Worm (Caenorhabditis elegans) whole organism, L4 larva: ENCODE data around the gene sand-1.

Source experiments
- F37D6.2 ChIP-seq: sonication (generic microtip); optimal IDR thresholded peaks from 2 replicates; lab custom pipeline; 2016; ENCODE audit warnings: mild to moderate bottlenecking, missing genetic modification characterization, missing compliant biosample characterization
- F44E2.7 ChIP-seq: fragments of 200-800 bp; sonication (Bioruptor generic); IDR thresholded peaks from 2 replicates; pipeline ENCODE4 v2.1.2; 2022; ENCODE audit warnings: missing genetic modification characterization, missing compliant biosample characterization
- F49E8.2 ChIP-seq: sonication (generic microtip); optimal IDR thresholded peaks from 2 replicates; lab custom pipeline; 2016; ENCODE audit warnings: missing compliant biosample characterization, mild to moderate bottlenecking, missing genetic modification characterization, borderline replicate concordance
- R02D3.7 ChIP-seq: fragments of 150-350 bp; sonication (generic microtip); optimal IDR thresholded peaks from 3 replicates; lab custom pipeline; 2014; ENCODE audit warnings: missing biosample characterization, missing genetic modification characterization
- Y105C5A.15 ChIP-seq: fragments of 200-800 bp; sonication (Bioruptor generic); IDR thresholded peaks from 2 replicates; pipeline ENCODE4 v1.3.6; 2022; ENCODE audit warnings: missing genetic modification characterization, missing compliant biosample characterization
- Y5F2A.4 ChIP-seq: fragments of 200-800 bp; sonication (Bioruptor generic); optimal IDR thresholded peaks from 2 replicates; lab custom pipeline; 2018; ENCODE audit warnings: mild to moderate bottlenecking, missing genetic modification characterization, missing compliant biosample characterization
- Y75B8A.6 ChIP-seq: fragments of 200-800 bp; sonication (Bioruptor generic); IDR thresholded peaks from 2 replicates; pipeline ENCODE4 v1.3.6; 2022; ENCODE audit warnings: missing genetic modification reagents, missing genetic modification characterization, missing compliant biosample characterization
- ZK546.5 ChIP-seq, 2 experiments: sonication (generic microtip); optimal IDR thresholded peaks; 2 replicates each; lab custom pipeline; 2017; ENCODE audit warnings: missing biosample characterization in 2 of 2, missing genetic modification characterization in 2 of 2
- aha-1 ChIP-seq: fragments of 150-350 bp; peaks from one replicate; lab custom pipeline; 2014; ENCODE audit warnings: missing biosample characterization, missing genetic modification characterization
- ama-1 ChIP-seq: fragments of 150-350 bp; optimal IDR thresholded peaks from 2 replicates; lab custom pipeline; 2014; ENCODE audit warnings: inconsistent platforms, mixed read lengths
- arid-1 ChIP-seq: fragments of 200-800 bp; sonication (Bioruptor generic); conservative IDR thresholded peaks from 2 replicates; pipeline ENCODE4 v1.3.6; 2022; ENCODE audit warnings: missing genetic modification reagents, missing genetic modification characterization, missing compliant biosample characterization
- ceh-44 ChIP-seq: fragments of 200-800 bp; sonication (Bioruptor generic); IDR thresholded peaks from 2 replicates; pipeline ENCODE4 v1.3.6; 2022; ENCODE audit warnings: missing genetic modification reagents, missing genetic modification characterization, missing compliant biosample characterization
- ceh-82 ChIP-seq: sonication (generic microtip); optimal IDR thresholded peaks from 2 replicates; lab custom pipeline; 2017; ENCODE audit warnings: missing biosample characterization, missing genetic modification characterization
- cey-2 ChIP-seq: sonication (generic microtip); optimal IDR thresholded peaks from 3 replicates; lab custom pipeline; 2017; ENCODE audit warnings: missing genetic modification characterization, mild to moderate bottlenecking, missing compliant biosample characterization, antibody characterized with exemption, borderline replicate concordance; ENCODE audit not compliant: insufficient read depth
- daf-16 ChIP-seq, 3 experiments: sonication (generic microtip); optimal IDR thresholded peaks; 2 replicates each; lab custom pipeline; 2016 to 2017; ENCODE audit warnings: missing genetic modification characterization in 3 of 3, missing genetic modification reagents in 3 of 3, mild to moderate bottlenecking in 2 of 3, missing compliant biosample characterization in 2 of 3, missing biosample characterization in 1 of 3, moderate library complexity in 1 of 3
- daf-8 ChIP-seq: fragments of 200-800 bp; sonication (Bioruptor generic); IDR thresholded peaks from 2 replicates; pipeline ENCODE4 v1.3.6; 2022; ENCODE audit warnings: missing genetic modification characterization, missing compliant biosample characterization
- dmd-9 ChIP-seq: fragments of 200-800 bp; sonication (Bioruptor generic); IDR thresholded peaks from 2 replicates; pipeline ENCODE4 v1.3.6; 2022; ENCODE audit warnings: missing genetic modification reagents, missing genetic modification characterization, missing compliant biosample characterization
- dpl-1 ChIP-seq: fragments of 150-350 bp; optimal IDR thresholded peaks from 2 replicates; lab custom pipeline; 2014; ENCODE audit warnings: missing biosample characterization, missing genetic modification reagents, missing genetic modification characterization
- dve-1 ChIP-seq: sonication (generic microtip); optimal IDR thresholded peaks from 2 replicates; lab custom pipeline; 2017; ENCODE audit warnings: antibody characterized with exemption, mild to moderate bottlenecking, missing genetic modification characterization, missing compliant biosample characterization; ENCODE audit not compliant: insufficient read depth
- gei-8 ChIP-seq: fragments of 200-800 bp; sonication (Bioruptor generic); optimal IDR thresholded peaks from 2 replicates; lab custom pipeline; 2018; ENCODE audit warnings: mild to moderate bottlenecking, missing genetic modification characterization, missing compliant biosample characterization
- hlh-11 ChIP-seq: fragments of 200-800 bp; sonication (Bioruptor generic); optimal IDR thresholded peaks from 2 replicates; lab custom pipeline; 2018; ENCODE audit warnings: mild to moderate bottlenecking, missing genetic modification characterization, missing compliant biosample characterization
- hlh-30 ChIP-seq: sonication (generic microtip); optimal IDR thresholded peaks from 2 replicates; lab custom pipeline; 2017; ENCODE audit warnings: antibody characterized with exemption, mild to moderate bottlenecking, missing genetic modification characterization, missing compliant biosample characterization; ENCODE audit not compliant: insufficient read depth
- lim-7 ChIP-seq: fragments of 200-800 bp; sonication (Bioruptor generic); IDR thresholded peaks from 2 replicates; pipeline ENCODE4 v1.3.6; 2022; ENCODE audit warnings: missing genetic modification characterization, missing compliant biosample characterization
- lin-1 ChIP-seq: fragments of 200-800 bp; sonication (Bioruptor generic); IDR thresholded peaks from 2 replicates; pipeline ENCODE4 v1.3.6; 2022; ENCODE audit warnings: missing genetic modification reagents, missing genetic modification characterization, missing compliant biosample characterization
- lin-38 ChIP-seq: fragments of 200-800 bp; sonication (Bioruptor generic); IDR thresholded peaks from 2 replicates; pipeline ENCODE4 v1.3.6; 2022; ENCODE audit warnings: missing genetic modification reagents, missing genetic modification characterization, missing compliant biosample characterization
- lin-39 ChIP-seq: fragments of 150-350 bp; optimal IDR thresholded peaks from 2 replicates; lab custom pipeline; 2014; ENCODE audit warnings: missing biosample characterization, missing genetic modification reagents, missing genetic modification characterization
- lsy-2 ChIP-seq, 2 experiments: fragments of 150-350 bp in 1 of 2; sonication (generic microtip) in 1 of 2; optimal IDR thresholded peaks; 2 replicates each; lab custom pipeline; 2014 to 2017; ENCODE audit warnings: missing biosample characterization in 2 of 2, missing genetic modification characterization in 2 of 2
- mdl-1 ChIP-seq, 2 experiments: fragments of 150-350 bp in 1 of 2; sonication (generic microtip) in 1 of 2; optimal IDR thresholded peaks; 2 replicates each; lab custom pipeline; 2014 to 2017; ENCODE audit warnings: missing biosample characterization in 2 of 2, missing genetic modification characterization in 2 of 2
- mdt-29 ChIP-seq: fragments of 200-800 bp; sonication (Bioruptor generic); IDR thresholded peaks from 2 replicates; pipeline ENCODE4 v1.3.6; 2022; ENCODE audit warnings: missing genetic modification reagents, missing genetic modification characterization, missing compliant biosample characterization
- mxl-2 ChIP-seq: fragments of 200-800 bp; sonication (Bioruptor generic); conservative IDR thresholded peaks from 2 replicates; pipeline ENCODE4 v1.3.6; 2022; ENCODE audit warnings: missing genetic modification reagents, missing genetic modification characterization, missing compliant biosample characterization
- nhr-102 ChIP-seq: sonication (generic microtip); optimal IDR thresholded peaks from 2 replicates; lab custom pipeline; 2016; ENCODE audit warnings: mild to moderate bottlenecking, missing genetic modification characterization, moderate library complexity, missing compliant biosample characterization
- nhr-11 ChIP-seq: fragments of 150-350 bp; optimal IDR thresholded peaks from 2 replicates; lab custom pipeline; 2014; ENCODE audit warnings: missing biosample characterization, missing genetic modification characterization
- nhr-111 ChIP-seq: fragments of 200-800 bp; sonication (Bioruptor generic); optimal IDR thresholded peaks from 2 replicates; lab custom pipeline; 2018; ENCODE audit warnings: mild to moderate bottlenecking, missing genetic modification characterization, missing compliant biosample characterization
- nhr-28 ChIP-seq: fragments of 150-350 bp; optimal IDR thresholded peaks from 2 replicates; lab custom pipeline; 2014; ENCODE audit warnings: missing biosample characterization, missing genetic modification characterization
- nhr-6 ChIP-seq: fragments of 150-350 bp; optimal IDR thresholded peaks from 2 replicates; lab custom pipeline; 2014; ENCODE audit warnings: missing biosample characterization, missing genetic modification characterization
- php-3 ChIP-seq: fragments of 200-800 bp; sonication (Bioruptor generic); IDR thresholded peaks from 2 replicates; pipeline ENCODE4 v1.3.6; 2022; ENCODE audit warnings: missing genetic modification reagents, missing genetic modification characterization, missing compliant biosample characterization
- set-16 ChIP-seq: fragments of 200-800 bp; sonication (Bioruptor generic); IDR thresholded peaks from 2 replicates; pipeline ENCODE4 v1.3.6; 2022; ENCODE audit warnings: missing genetic modification reagents, missing genetic modification characterization, missing compliant biosample characterization
- spr-1 ChIP-seq: sonication (generic microtip); optimal IDR thresholded peaks from 2 replicates; lab custom pipeline; 2016; ENCODE audit warnings: mild to moderate bottlenecking, missing genetic modification characterization, missing compliant biosample characterization
- tag-97 ChIP-seq: fragments of 200-800 bp; sonication (Bioruptor generic); IDR thresholded peaks from 2 replicates; pipeline ENCODE4 v1.3.6; 2022; ENCODE audit warnings: missing genetic modification characterization, missing compliant biosample characterization
- tra-1 ChIP-seq: fragments of 200-800 bp; sonication (Bioruptor generic); IDR thresholded peaks from 2 replicates; pipeline ENCODE4 v1.3.6; 2022; ENCODE audit warnings: missing genetic modification reagents, missing genetic modification characterization, missing compliant biosample characterization
- unc-130 ChIP-seq: sonication (generic microtip); optimal IDR thresholded peaks from 2 replicates; lab custom pipeline; 2016; ENCODE audit warnings: missing genetic modification reagents, missing genetic modification characterization, missing compliant biosample characterization
- unc-62 ChIP-seq, 3 experiments: fragments of 150-350 bp in 1 of 3; sonication (generic microtip); optimal IDR thresholded peaks in 2 of 3; peaks in 1 of 3; 1 replicate in 1 of 3; 2 replicates in 2 of 3; lab custom pipeline; 2014 to 2017; ENCODE audit warnings: missing biosample characterization in 3 of 3, missing genetic modification characterization in 3 of 3, missing genetic modification reagents in 3 of 3, missing genotype in 1 of 3
- zfp-3 ChIP-seq: fragments of 200-800 bp; sonication (Bioruptor generic); conservative IDR thresholded peaks from 2 replicates; pipeline ENCODE4 v1.3.6; 2022; ENCODE audit warnings: missing genetic modification reagents, missing genetic modification characterization, missing compliant biosample characterization
- ztf-7 ChIP-seq: fragments of 150-350 bp; optimal IDR thresholded peaks from 2 replicates; lab custom pipeline; 2014; ENCODE audit warnings: missing biosample characterization, missing genetic modification characterization

Gene sand-1

ce11 chrIV:5334518-5334917 lies 32.1 kb upstream of the sand-1 start (continued):
- TF ChIP-seq dpl-1 (GFP tag; lab: Kevin White, UChicago) (peak; percentile 4), F49E8.2 (tag; lab: Kevin White, UChicago) (no peak), nhr-111 (GFP tag; lab: Kevin White, UChicago) (peak; percentile 64), ama-1 (lab: Kevin White, UChicago) (no peak), tag-97 (no peak), F37D6.2 (tag; lab: Kevin White, UChicago) (peak; percentile 19), lin-38 (GFP tag; lab: Robert Waterston, UW) (peak; percentile 79), ztf-7 (tag; lab: Kevin White, UChicago) (no peak), lin-39 (tag; lab: Kevin White, UChicago) (no peak), R02D3.7 (tag; lab: Kevin White, UChicago) (no peak), F44E2.7 (GFP tag; lab: Robert Waterston, UW) (no peak), mxl-2 (no peak), daf-16 (GFP tag; optimal IDR thresholded peaks at IDR 0.05; lab: Kevin White, UChicago) (peak; percentile 6 to 34), daf-16 (tag; optimal IDR thresholded peaks at IDR 0.05; lab: Kevin White, UChicago) (peak; percentile 50), Y105C5A.15 (GFP tag; lab: Robert Waterston, UW) (0 out of 2 replicates have a peak, but pooled peaks have one; percentile 41), gei-8 (GFP tag; lab: Kevin White, UChicago) (peak; percentile 24)
- TF ChIP-seq, all 104 proteins: peak for 32

DNA sequence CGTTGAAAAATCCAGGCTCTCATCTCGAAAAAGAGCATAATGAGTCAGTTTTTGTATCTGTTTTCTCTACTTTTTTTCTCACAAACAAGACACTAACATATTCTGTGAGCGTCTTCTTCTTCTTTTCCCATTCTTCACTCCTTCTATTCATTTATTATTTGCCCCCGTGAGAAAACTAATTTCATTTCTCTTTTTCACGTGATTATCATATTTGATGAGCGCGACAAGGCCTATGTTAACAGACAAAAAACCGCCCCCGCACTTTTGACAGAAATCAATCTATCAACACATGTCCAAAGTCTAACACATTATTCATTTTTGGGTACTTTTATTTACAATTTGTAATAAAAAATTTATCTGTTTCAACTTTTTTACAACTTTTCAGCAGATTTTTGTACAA lies 29.0 kb upstream of the sand-1 start:
- TF ChIP-seq mdl-1 (tag; optimal IDR thresholded peaks at IDR 0.05; lab: Kevin White, UChicago) (peak in 1 of 2 experiments; percentile 18), nhr-11 (tag; lab: Kevin White, UChicago) (no peak), tra-1 (GFP tag; lab: Robert Waterston, UW) (no peak), aha-1 (tag; lab: Kevin White, UChicago) (peak; percentile 88), lin-39 (tag; lab: Kevin White, UChicago) (no peak), hlh-30 (tag; lab: Kevin White, UChicago) (peak; percentile 57)

DNA sequence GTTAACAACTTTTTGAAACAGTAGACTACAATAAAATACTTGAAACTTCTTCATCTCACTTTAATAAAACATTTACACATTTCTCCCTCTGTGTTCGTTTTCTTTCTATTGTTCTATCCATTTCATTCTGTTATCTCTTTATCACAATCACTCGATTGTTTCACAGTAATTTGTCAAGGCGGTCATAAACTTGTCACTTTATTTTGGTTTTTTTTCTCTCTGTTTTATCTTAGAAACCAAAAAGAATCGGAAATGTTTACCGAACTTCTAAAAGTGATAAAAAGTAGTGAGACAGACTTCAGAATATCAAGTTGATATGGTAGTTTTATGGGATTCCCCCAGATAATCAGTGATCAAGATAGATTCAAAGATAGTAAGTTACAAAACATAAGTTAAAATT lies 27.4 kb upstream of the sand-1 start, which contains the start of gene Y4C6B.2:
Y4C6B.2 (plus strand) TSS at position 320 of the 400 bp plus-strand sequence.
- TF ChIP-seq Y5F2A.4 (GFP tag; lab: Kevin White, UChicago) (no peak), lim-7 (no peak), set-16 (no peak), dve-1 (tag; lab: Kevin White, UChicago) (peak; percentile 12), Y75B8A.6 (no peak), zfp-3 (GFP tag; lab: Robert Waterston, UW) (no peak), unc-62 (GFP tag; optimal IDR thresholded peaks at IDR 0.05 in 1 of 2; lab: Kevin White, UChicago) (peak in 1 of 2 experiments; percentile 13), unc-62 (tag; optimal IDR thresholded peaks at IDR 0.05; lab: Kevin White, UChicago) (no peak), php-3 (GFP tag; lab: Robert Waterston, UW) (no peak), nhr-28 (peak; percentile 33)
- TF ChIP-seq, all 104 proteins: peak for 3

DNA sequence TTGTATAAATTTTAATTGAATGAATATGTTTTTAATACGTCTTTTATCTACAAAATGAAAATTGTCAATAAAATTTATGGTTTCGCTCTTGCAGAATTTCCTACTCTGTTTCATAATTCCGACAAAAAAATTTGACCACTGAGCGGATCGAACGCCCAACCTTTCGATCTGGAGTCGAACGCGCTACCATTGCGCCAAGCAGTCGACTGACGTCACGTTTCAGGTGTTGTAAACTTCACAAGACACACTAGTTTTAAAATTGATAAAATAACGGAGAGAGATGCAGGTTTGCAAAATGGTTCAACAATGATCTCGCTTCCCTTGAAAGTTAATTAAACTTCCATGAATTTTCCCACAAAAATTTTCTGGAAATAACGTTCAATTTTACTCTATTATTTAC lies 22.5 kb upstream of the sand-1 start:
- no peak for TF ChIP-seq lsy-2 (tag; optimal IDR thresholded peaks at IDR 0.05; lab: Kevin White, UChicago)
- TF ChIP-seq unc-130, result no peak
- no peak for TF ChIP-seq hlh-11
- peak; percentile 5 for TF ChIP-seq nhr-6 (tag; lab: Kevin White, UChicago)
- TF ChIP-seq cey-2 (tag; lab: Kevin White, UChicago), result no peak
- no peak for TF ChIP-seq R02D3.7 (tag; lab: Kevin White, UChicago)
- TF ChIP-seq nhr-102 (tag; lab: Kevin White, UChicago), result peak; percentile 4
- TF ChIP-seq ZK546.5 (tag; optimal IDR thresholded peaks at IDR 0.05; lab: Kevin White, UChicago), result no peak
- TF ChIP-seq ceh-82, result no peak
- peak; percentile 64; the same call in 1 of the 2 replicates for TF ChIP-seq ceh-44 (GFP tag; lab: Robert Waterston, UW)
- no peak for TF ChIP-seq daf-8 (GFP tag; lab: Robert Waterston, UW)
- no peak for TF ChIP-seq mdt-29 (GFP tag; lab: Robert Waterston, UW)
- no peak for TF ChIP-seq F37D6.2 (tag; lab: Kevin White, UChicago)
- peak; percentile 53; the same call in 1 of the 2 replicates for TF ChIP-seq arid-1
- TF ChIP-seq tag-97, result no peak
- TF ChIP-seq aha-1 (tag; lab: Kevin White, UChicago), result peak; percentile 87
- TF ChIP-seq nhr-111 (GFP tag; lab: Kevin White, UChicago), result no peak
- peak in 1 of 2 experiments; percentile 19 for TF ChIP-seq daf-16 (GFP tag; optimal IDR thresholded peaks at IDR 0.05; lab: Kevin White, UChicago)
- peak; percentile 55 for TF ChIP-seq daf-16 (tag; optimal IDR thresholded peaks at IDR 0.05; lab: Kevin White, UChicago)
- no peak for TF ChIP-seq spr-1 (tag; lab: Kevin White, UChicago)
- TF ChIP-seq dmd-9 (GFP tag; lab: Robert Waterston, UW), result no peak
- TF ChIP-seq lin-1, result no peak
- TF ChIP-seq Y5F2A.4 (GFP tag; lab: Kevin White, UChicago), result no peak
